Worm (Caenorhabditis elegans) whole organism, L1 larva: ENCODE measurements around the gene coa-3.
A peak's percentile ranks its signal among the peaks of the same experiment; 100 is the strongest.

Source experiments
- C04F5.9 ChIP-seq: sonication (generic microtip); optimal IDR thresholded peaks from 2 replicates; lab custom pipeline; 2016; ENCODE audit warnings: missing genetic modification characterization, missing compliant biosample characterization
- Y116A8C.19 ChIP-seq: sonication (generic microtip); optimal IDR thresholded peaks from 2 replicates; lab custom pipeline; 2016; ENCODE audit warnings: missing compliant biosample characterization, missing genetic modification characterization, borderline replicate concordance
- aha-1 ChIP-seq: fragments of 150-350 bp; optimal IDR thresholded peaks from 2 replicates; lab custom pipeline; 2014; ENCODE audit warnings: missing biosample characterization, missing genetic modification characterization
- alr-1 ChIP-seq: fragments of 200-800 bp; sonication (Bioruptor generic); optimal IDR thresholded peaks from 2 replicates; lab custom pipeline; 2018; ENCODE audit warnings: borderline replicate concordance, mild to moderate bottlenecking, missing genetic modification characterization, missing compliant biosample characterization
- ama-1 ChIP-seq: fragments of 150-350 bp; optimal IDR thresholded peaks from 2 replicates; lab custom pipeline; 2014
- ceh-63 ChIP-seq: fragments of 200-800 bp; sonication (Bioruptor generic); optimal IDR thresholded peaks from 2 replicates; lab custom pipeline; 2018; ENCODE audit warnings: mild to moderate bottlenecking, missing genetic modification characterization, missing compliant biosample characterization
- ceh-82 ChIP-seq, 3 experiments: fragments of 150-350 bp in 1 of 3; sonication (generic microtip) in 2 of 3; optimal IDR thresholded peaks; 2 replicates each; lab custom pipeline; 2014 to 2017; ENCODE audit warnings: missing biosample characterization in 3 of 3, missing genetic modification characterization in 3 of 3
- ceh-88 ChIP-seq: fragments of 200-800 bp; sonication (Bioruptor generic); IDR thresholded peaks from 2 replicates; pipeline ENCODE4 v1.3.6; 2022; ENCODE audit warnings: missing genetic modification characterization, missing compliant biosample characterization
- ceh-90 ChIP-seq: sonication (generic microtip); optimal IDR thresholded peaks from 2 replicates; lab custom pipeline; 2016; ENCODE audit warnings: missing genetic modification characterization, missing compliant biosample characterization
- ces-1 ChIP-seq: fragments of 150-350 bp; optimal IDR thresholded peaks from 2 replicates; lab custom pipeline; 2014; ENCODE audit warnings: missing biosample characterization, missing genetic modification reagents, missing genetic modification characterization
- dpl-1 ChIP-seq, 3 experiments: fragments of 150-350 bp in 2 of 3; sonication (generic microtip) in 1 of 3; optimal IDR thresholded peaks; 2 replicates each; lab custom pipeline; 2014 to 2017; ENCODE audit warnings: missing biosample characterization in 3 of 3, missing genetic modification characterization in 3 of 3, missing genetic modification reagents in 3 of 3
- efl-1 ChIP-seq, 4 experiments: fragments of 150-350 bp; optimal IDR thresholded peaks in 3 of 4; peaks in 1 of 4; 1 replicate in 1 of 4; 2 replicates in 3 of 4; lab custom pipeline; 2014; ENCODE audit warnings: missing biosample characterization in 2 of 4, missing genetic modification characterization in 2 of 4, missing genetic modification reagents in 2 of 4
- efl-3 ChIP-seq: fragments of 200-800 bp; sonication (Bioruptor generic); optimal IDR thresholded peaks from 2 replicates; lab custom pipeline; 2018; ENCODE audit warnings: mild to moderate bottlenecking, missing genetic modification characterization, missing compliant biosample characterization
- egl-13 ChIP-seq: sonication (generic microtip); optimal IDR thresholded peaks from 2 replicates; lab custom pipeline; 2016; ENCODE audit warnings: missing genotype, missing genetic modification reagents, missing genetic modification characterization, missing compliant biosample characterization
- egl-27 ChIP-seq, 2 experiments: fragments of 150-350 bp in 1 of 2; sonication (generic microtip); optimal IDR thresholded peaks; 3 replicates each; lab custom pipeline; 2017 to 2018; ENCODE audit warnings: missing biosample characterization in 2 of 2, missing genetic modification characterization in 2 of 2, missing genetic modification reagents in 2 of 2
- fkh-10 ChIP-seq: sonication (generic microtip); optimal IDR thresholded peaks from 2 replicates; lab custom pipeline; 2017; ENCODE audit warnings: missing biosample characterization, missing genetic modification reagents, missing genetic modification characterization
- fkh-4 ChIP-seq: sonication (generic microtip); optimal IDR thresholded peaks from 2 replicates; lab custom pipeline; 2016; ENCODE audit warnings: missing compliant biosample characterization, missing genetic modification characterization, borderline replicate concordance
- fkh-8 ChIP-seq: sonication (generic microtip); optimal IDR thresholded peaks from 2 replicates; lab custom pipeline; 2016; ENCODE audit warnings: mild to moderate bottlenecking, missing genetic modification characterization, missing compliant biosample characterization
- hlh-17 ChIP-seq: fragments of 200-800 bp; sonication (Bioruptor generic); optimal IDR thresholded peaks from 2 replicates; lab custom pipeline; 2018; ENCODE audit warnings: missing genetic modification characterization, mild to moderate bottlenecking, missing compliant biosample characterization, moderate library complexity, borderline replicate concordance
- hlh-4 ChIP-seq: sonication (generic microtip); optimal IDR thresholded peaks from 2 replicates; lab custom pipeline; 2016; ENCODE audit warnings: mild to moderate bottlenecking, missing genetic modification characterization, missing compliant biosample characterization
- hpl-2 ChIP-seq: fragments of 150-350 bp; optimal IDR thresholded peaks from 2 replicates; lab custom pipeline; 2014; ENCODE audit warnings: missing biosample characterization, missing genetic modification reagents, missing genetic modification characterization
- lin-13 ChIP-seq: fragments of 150-350 bp; optimal IDR thresholded peaks from 2 replicates; lab custom pipeline; 2014; ENCODE audit warnings: missing biosample characterization, missing genetic modification reagents, missing genetic modification characterization
- lin-14 ChIP-seq: fragments of 200-800 bp; sonication (Bioruptor generic); optimal IDR thresholded peaks from 2 replicates; lab custom pipeline; 2018; ENCODE audit warnings: mild to moderate bottlenecking, missing genetic modification characterization, moderate library complexity, missing compliant biosample characterization
- lin-15B ChIP-seq: fragments of 150-350 bp; sonication (generic microtip); optimal IDR thresholded peaks from 3 replicates; lab custom pipeline; 2014; ENCODE audit warnings: missing biosample characterization, missing genetic modification characterization
- lin-35 ChIP-seq, 2 experiments: fragments of 150-350 bp; optimal IDR thresholded peaks; 2 replicates each; lab custom pipeline; 2014; ENCODE audit warnings: missing biosample characterization in 2 of 2, missing genetic modification characterization in 2 of 2, missing genetic modification reagents in 2 of 2
- lir-3 ChIP-seq: sonication (generic microtip); optimal IDR thresholded peaks from 2 replicates; lab custom pipeline; 2016; ENCODE audit warnings: mild to moderate bottlenecking, missing genetic modification characterization, moderate library complexity, missing compliant biosample characterization; ENCODE audit not compliant: poor library complexity
- mab-9 ChIP-seq: fragments of 200-800 bp; sonication (Bioruptor generic); IDR thresholded peaks from 2 replicates; pipeline ENCODE4 v1.3.6; 2022; ENCODE audit warnings: missing genetic modification reagents, missing genetic modification characterization, missing compliant biosample characterization
- mdl-1 ChIP-seq, 2 experiments: fragments of 150-350 bp; optimal IDR thresholded peaks; 2 replicates each; lab custom pipeline; 2014 to 2017; ENCODE audit warnings: missing biosample characterization in 2 of 2, missing genetic modification characterization in 2 of 2, inconsistent platforms in 1 of 2
- mep-1 ChIP-seq: fragments of 150-350 bp; optimal IDR thresholded peaks from 2 replicates; lab custom pipeline; 2014; ENCODE audit warnings: missing biosample characterization, missing genetic modification characterization
- nhr-20 ChIP-seq: sonication (generic microtip); optimal IDR thresholded peaks from 2 replicates; lab custom pipeline; 2016; ENCODE audit warnings: mild to moderate bottlenecking, missing genetic modification characterization, missing compliant biosample characterization
- nhr-77 ChIP-seq: fragments of 150-350 bp; optimal IDR thresholded peaks from 2 replicates; lab custom pipeline; 2014; ENCODE audit warnings: missing biosample characterization, missing genetic modification characterization
- nhr-84 ChIP-seq: sonication (generic microtip); optimal IDR thresholded peaks from 2 replicates; lab custom pipeline; 2017; ENCODE audit warnings: missing biosample characterization, missing genetic modification characterization
- pag-3 ChIP-seq: sonication (generic microtip); optimal IDR thresholded peaks from 2 replicates; lab custom pipeline; 2017; ENCODE audit warnings: missing genetic modification characterization, mild to moderate bottlenecking, missing compliant biosample characterization, antibody characterized with exemption, borderline replicate concordance; ENCODE audit not compliant: insufficient read depth
- pax-3 ChIP-seq: fragments of 200-800 bp; sonication (Bioruptor generic); optimal IDR thresholded peaks from 2 replicates; lab custom pipeline; 2018; ENCODE audit warnings: mild to moderate bottlenecking, missing genetic modification characterization, moderate library complexity, missing compliant biosample characterization
- rnt-1 ChIP-seq: sonication (generic microtip); optimal IDR thresholded peaks from 2 replicates; lab custom pipeline; 2016; ENCODE audit warnings: mild to moderate bottlenecking, missing genetic modification characterization, moderate library complexity, missing compliant biosample characterization
- snu-23 ChIP-seq: sonication (generic microtip); optimal IDR thresholded peaks from 2 replicates; lab custom pipeline; 2016; ENCODE audit warnings: missing genetic modification characterization, missing compliant biosample characterization
- sptf-1 ChIP-seq: fragments of 150-350 bp; optimal IDR thresholded peaks from 2 replicates; lab custom pipeline; 2014; ENCODE audit warnings: missing biosample characterization, missing genetic modification characterization
- sup-37 ChIP-seq: fragments of 200-800 bp; sonication (Bioruptor generic); optimal IDR thresholded peaks from 2 replicates; lab custom pipeline; 2018; ENCODE audit warnings: mild to moderate bottlenecking, missing genetic modification characterization, missing compliant biosample characterization
- swsn-7 ChIP-seq: sonication (generic microtip); optimal IDR thresholded peaks from 2 replicates; lab custom pipeline; 2016; ENCODE audit warnings: missing genetic modification characterization, missing compliant biosample characterization
- tbx-2 ChIP-seq: sonication (generic microtip); optimal IDR thresholded peaks from 2 replicates; lab custom pipeline; 2016; ENCODE audit warnings: missing genetic modification characterization, missing compliant biosample characterization
- unc-130 ChIP-seq: fragments of 150-350 bp; optimal IDR thresholded peaks from 2 replicates; lab custom pipeline; 2017; ENCODE audit warnings: missing biosample characterization, missing genetic modification characterization, inconsistent platforms
- unc-62 ChIP-seq: fragments of 150-350 bp; optimal IDR thresholded peaks from 2 replicates; lab custom pipeline; 2014; ENCODE audit warnings: missing biosample characterization, missing genetic modification reagents, missing genetic modification characterization
- unc-86 ChIP-seq: sonication (generic microtip); optimal IDR thresholded peaks from 2 replicates; lab custom pipeline; 2016; ENCODE audit warnings: missing genetic modification characterization, missing compliant biosample characterization
- vab-15 ChIP-seq: sonication (generic microtip); optimal IDR thresholded peaks from 2 replicates; lab custom pipeline; 2017; ENCODE audit warnings: missing genotype, mild to moderate bottlenecking, missing genetic modification characterization, missing compliant biosample characterization

Gene coa-3

ce11 chrII:4602533-4602932 lies at the start of gene coa-3:
TSS of gene coa-3 (minus strand) at chrII:4602633.
- TF ChIP-seq efl-3 (GFP tag; lab: Kevin White, UChicago): no peak
- no peak for TF ChIP-seq hlh-4
- no peak for TF ChIP-seq efl-1 (optimal IDR thresholded peaks at IDR 0.05; lab: Kevin White, UChicago)
- peak in 1 of 2 experiments; percentile 89 for TF ChIP-seq efl-1 (GFP tag; optimal IDR thresholded peaks at IDR 0.05 in 1 of 2; lab: Kevin White, UChicago)

ce11 chrII:4650072-4650471 lies 47.6 kb upstream of the coa-3 start:
- TF ChIP-seq fkh-10 (GFP tag; lab: Kevin White, UChicago): no peak
- TF ChIP-seq nhr-77 (tag; lab: Kevin White, UChicago): no peak
- no peak for TF ChIP-seq nhr-20
- TF ChIP-seq lin-13 (GFP tag; lab: Kevin White, UChicago): no peak
- TF ChIP-seq dpl-1 (GFP tag; optimal IDR thresholded peaks at IDR 0.05; lab: Kevin White, UChicago): no peak
- TF ChIP-seq snu-23 (GFP tag; lab: Kevin White, UChicago): no peak
- TF ChIP-seq rnt-1: no peak
- no peak for TF ChIP-seq lin-15B

ce11 chrII:4648785-4649184 lies 46.4 kb upstream of the coa-3 start, which contains the start of gene lgc-27:
TSS of gene lgc-27 (plus strand) at chrII:4649085.
- TF ChIP-seq rnt-1 (no peak), egl-27 (tag; optimal IDR thresholded peaks at IDR 0.05; lab: Kevin White, UChicago) (no peak), C04F5.9 (tag; lab: Kevin White, UChicago) (no peak), nhr-20 (no peak), egl-13 (tag; lab: Kevin White, UChicago) (no peak), Y116A8C.19 (tag; lab: Kevin White, UChicago) (no peak), mep-1 (tag; lab: Kevin White, UChicago) (no peak), efl-3 (GFP tag; lab: Kevin White, UChicago) (no peak), lir-3 (tag; lab: Kevin White, UChicago) (no peak), ces-1 (no peak)
- TF ChIP-seq, all 84 proteins: peak for 0

ce11 chrII:4640748-4641147 lies 38.3 kb upstream of the coa-3 start:
- TF ChIP-seq swsn-7: no peak
- TF ChIP-seq efl-1 (optimal IDR thresholded peaks at IDR 0.05; lab: Kevin White, UChicago): peak; percentile 36 to 44
- no peak for TF ChIP-seq efl-1 (GFP tag; optimal IDR thresholded peaks at IDR 0.05 in 1 of 2; lab: Kevin White, UChicago)
- no peak for TF ChIP-seq unc-130
- TF ChIP-seq lin-35 (GFP tag; optimal IDR thresholded peaks at IDR 0.05; lab: Kevin White, UChicago): peak in 1 of 2 experiments; percentile 5
- no peak for TF ChIP-seq vab-15
- TF ChIP-seq ces-1: no peak
- TF ChIP-seq lin-14 (GFP tag; lab: Kevin White, UChicago): peak; percentile 49
- TF ChIP-seq mep-1 (tag; lab: Kevin White, UChicago): peak; percentile 5
- TF ChIP-seq rnt-1: peak; percentile 9
- TF ChIP-seq ceh-82 (tag; optimal IDR thresholded peaks at IDR 0.05; lab: Kevin White, UChicago): peak in 1 of 3 experiments; percentile 4
- TF ChIP-seq tbx-2 (tag; lab: Kevin White, UChicago): no peak
- peak; percentile 29 for TF ChIP-seq fkh-8 (tag; lab: Kevin White, UChicago)
- TF ChIP-seq ceh-63 (GFP tag; lab: Kevin White, UChicago): no peak
- TF ChIP-seq unc-62: no peak

- no peak for TF ChIP-seq pag-3 (tag; lab: Kevin White, UChicago)
- TF ChIP-seq mdl-1 (tag; optimal IDR thresholded peaks at IDR 0.05; lab: Kevin White, UChicago): no peak
- no peak for TF ChIP-seq sup-37 (GFP tag; lab: Kevin White, UChicago)
- no peak for TF ChIP-seq dpl-1 (GFP tag; optimal IDR thresholded peaks at IDR 0.05; lab: Kevin White, UChicago)
- peak; percentile 31 for TF ChIP-seq mep-1 (tag; lab: Kevin White, UChicago)
- no peak for TF ChIP-seq ceh-88
- no peak for TF ChIP-seq aha-1 (tag; lab: Kevin White, UChicago)
- TF ChIP-seq mab-9 (GFP tag; lab: Robert Waterston, UW): no peak
- TF ChIP-seq unc-62: no peak
- no peak for TF ChIP-seq unc-86 (tag; lab: Kevin White, UChicago)
- no peak for TF ChIP-seq pax-3
- TF ChIP-seq fkh-4 (tag; lab: Kevin White, UChicago): no peak
- TF ChIP-seq hpl-2 (GFP tag; lab: Kevin White, UChicago): no peak
- no peak for TF ChIP-seq hlh-17 (GFP tag; lab: Kevin White, UChicago)
- TF ChIP-seq nhr-84: no peak
- no peak for TF ChIP-seq ceh-90
- TF ChIP-seq egl-27 (tag; optimal IDR thresholded peaks at IDR 0.05; lab: Kevin White, UChicago): no peak
- TF ChIP-seq sptf-1: no peak
- no peak for TF ChIP-seq alr-1 (tag; lab: Kevin White, UChicago)
- TF ChIP-seq ama-1: no peak
These were observed 36.5 kb upstream of the coa-3 start for ce11 chrII:4638891-4639290.
